Fruit fly (Drosophila melanogaster) whole organism: Measurements from ENCODE around the gene RhoGAP100F.

Experiments
- CG8478 ChIP-seq: fragments of >200 bp; optimal IDR thresholded peaks from 2 replicates; lab custom pipeline; 2018; ENCODE audit warnings: inconsistent platforms
- Dll ChIP-seq: fragments of >200 bp; optimal IDR thresholded peaks from 2 replicates; lab custom pipeline; 2017
- EcR ChIP-seq, 2 experiments: fragments of >200 bp; optimal IDR thresholded peaks; 2 replicates each; lab custom pipeline; 2017; ENCODE audit warnings: missing biosample characterization in 2 of 2, missing genetic modification characterization in 2 of 2, missing genetic modification reagents in 2 of 2
- pan ChIP-seq: fragments of >200 bp; optimal IDR thresholded peaks from 2 replicates; lab custom pipeline; 2017
- psq ChIP-seq: fragments of >200 bp; optimal IDR thresholded peaks from 2 replicates; lab custom pipeline; 2017

dm6 chr3R:31884752-31885151 lies 72.3 kb downstream of the RhoGAP100F start:
- TF ChIP-seq EcR (GFP tag; optimal IDR thresholded peaks at IDR 0.05; lab: Kevin White, UChicago) (no peak), pan (lab: Kevin White, UChicago) (no peak), psq (lab: Kevin White, UChicago) (no peak), CG8478 (lab: Kevin White, UChicago) (no peak), Dll (lab: Kevin White, UChicago) (no peak)
